Fruit fly (Drosophila melanogaster) S2 (cell line): Measurements from ENCODE around the gene CG5866.

ENCODE experiments used
- CG8478 ChIP-seq: fragments of >200 bp; optimal IDR thresholded peaks from 2 replicates; lab custom pipeline; 2018
- CTCF ChIP-seq, 2 experiments: fragments of >200 bp; optimal IDR thresholded peaks; 2 replicates each; lab custom pipeline; 2018

DNA sequence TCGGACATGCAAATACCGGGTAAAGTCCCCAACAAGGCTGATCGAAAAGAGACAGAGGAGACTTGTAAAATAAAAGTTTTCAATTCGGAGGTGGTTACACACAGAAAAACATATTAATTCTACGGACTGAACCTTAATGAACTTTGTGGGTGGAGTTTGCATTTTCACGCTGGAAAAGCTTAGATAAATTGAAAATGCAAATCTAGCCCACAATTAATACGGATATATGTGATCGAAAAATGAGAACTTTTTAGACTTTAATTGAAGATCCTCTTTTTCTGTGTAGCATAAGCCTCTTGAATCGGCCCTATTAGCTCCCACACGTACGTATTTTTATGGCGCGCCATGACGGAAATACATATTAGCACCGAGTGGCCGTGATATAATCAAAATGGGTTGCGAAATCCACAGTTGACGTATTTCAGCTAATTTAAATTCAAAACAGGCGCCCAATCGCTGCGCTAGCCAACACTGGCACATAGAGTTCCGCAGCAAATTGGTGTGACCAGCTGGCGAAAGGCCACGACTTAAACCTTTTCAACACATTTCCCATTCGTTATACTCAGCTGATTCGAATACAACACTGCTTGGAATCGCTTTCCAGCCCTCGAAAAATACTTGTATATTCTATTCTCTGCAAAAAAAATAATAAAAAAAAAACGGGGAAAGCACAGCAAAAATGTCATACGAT is 30.1 kb upstream of the CG5866 start:
- TF ChIP-seq CG8478 (lab: Kevin White, UChicago) (no peak), CTCF (optimal IDR thresholded peaks at IDR 0.05; lab: Kevin White, UChicago) (peak in 1 of 2 experiments; percentile 12)
